Fruit fly (Drosophila melanogaster) whole organism, embryonic: Measurements from ENCODE around the gene JMJD5.

Source experiments
- Bgb ChIP-seq: fragments of 200-800 bp; sonication (Bioruptor generic); IDR thresholded peaks from 2 replicates; pipeline ENCODE4 v1.3.6; 2022; ENCODE audit warnings: missing biosample characterization, missing genetic modification characterization; ENCODE audit not compliant: partially characterized antibody
- Bteb2 ChIP-seq: fragments of 200-800 bp; sonication (Bioruptor generic); optimal IDR thresholded peaks from 2 replicates; lab custom pipeline; 2016; ENCODE audit warnings: missing biosample characterization, missing genetic modification characterization
- CG11696 ChIP-seq: fragments of 200-800 bp; sonication (Bioruptor generic); IDR thresholded peaks from 2 replicates; pipeline ENCODE4 v1.3.6; 2022; ENCODE audit warnings: missing biosample characterization, missing genetic modification characterization
- CG12236 ChIP-seq: fragments of 200-800 bp; sonication (Bioruptor generic); optimal IDR thresholded peaks from 2 replicates; lab custom pipeline; 2016; ENCODE audit warnings: missing biosample characterization, missing genetic modification characterization
- CG15073 ChIP-seq: fragments of 200-800 bp; sonication (Bioruptor generic); optimal IDR thresholded peaks from 2 replicates; lab custom pipeline; 2016; ENCODE audit warnings: missing biosample characterization, missing genetic modification characterization
- CG17186 ChIP-seq: fragments of 200-800 bp; sonication (Bioruptor generic); optimal IDR thresholded peaks from 3 replicates; lab custom pipeline; 2017; ENCODE audit warnings: missing biosample characterization, missing genetic modification reagents, missing genetic modification characterization
- CG17361 ChIP-seq: fragments of 200-800 bp; sonication (Bioruptor generic); IDR thresholded peaks from 3 replicates; pipeline ENCODE4 v1.3.6; 2022; ENCODE audit warnings: missing biosample characterization, missing genetic modification characterization
- CG17385 ChIP-seq: fragments of 200-800 bp; sonication (Bioruptor generic); optimal IDR thresholded peaks from 3 replicates; lab custom pipeline; 2018; ENCODE audit warnings: missing biosample characterization, mild to moderate bottlenecking, missing genetic modification characterization
- CG17612 ChIP-seq: fragments of 200-800 bp; sonication (Bioruptor generic); IDR thresholded peaks from 2 replicates; pipeline ENCODE4 v1.3.6; 2022; ENCODE audit warnings: missing biosample characterization, missing genetic modification characterization
- CG18011 ChIP-seq: fragments of 200-800 bp; sonication (Bioruptor generic); optimal IDR thresholded peaks from 2 replicates; lab custom pipeline; 2017; ENCODE audit warnings: missing biosample characterization, missing genetic modification characterization, mild to moderate bottlenecking, moderate library complexity, missing genotype
- CG2678 ChIP-seq: fragments of 200-800 bp; sonication (Bioruptor generic); optimal IDR thresholded peaks from 3 replicates; lab custom pipeline; 2019; ENCODE audit warnings: missing biosample characterization, mild to moderate bottlenecking, missing genetic modification characterization, moderate library complexity
- CG2875 ChIP-seq: fragments of 200-800 bp; sonication (Bioruptor generic); optimal IDR thresholded peaks from 2 replicates; lab custom pipeline; 2017; ENCODE audit warnings: missing biosample characterization, mild to moderate bottlenecking, missing genetic modification characterization, missing genetic modification reagents
- CG31224 ChIP-seq: fragments of 200-800 bp; sonication (Bioruptor generic); IDR thresholded peaks from 2 replicates; pipeline ENCODE4 v1.3.6; 2022; ENCODE audit warnings: missing biosample characterization, missing genetic modification characterization
- CG31365 ChIP-seq: fragments of 200-800 bp; sonication (Bioruptor generic); optimal IDR thresholded peaks from 2 replicates; lab custom pipeline; 2018; ENCODE audit warnings: missing biosample characterization, mild to moderate bottlenecking, missing genetic modification characterization
- CG3847 ChIP-seq: fragments of 200-800 bp; sonication (Bioruptor generic); IDR thresholded peaks from 2 replicates; pipeline ENCODE4 v1.3.6; 2022; ENCODE audit warnings: missing biosample characterization, missing genetic modification characterization
- CG6683 ChIP-seq: fragments of 200-800 bp; sonication (Bioruptor generic); optimal IDR thresholded peaks from 2 replicates; lab custom pipeline; 2017; ENCODE audit warnings: missing biosample characterization, mild to moderate bottlenecking, missing genetic modification characterization, missing genetic modification reagents
- CG6854 ChIP-seq: fragments of 200-800 bp; sonication (Bioruptor generic); optimal IDR thresholded peaks from 3 replicates; lab custom pipeline; 2017; ENCODE audit warnings: missing biosample characterization, mild to moderate bottlenecking, missing genetic modification characterization
- CG8359 ChIP-seq: fragments of 200-800 bp; sonication (Bioruptor generic); optimal IDR thresholded peaks from 2 replicates; lab custom pipeline; 2017; ENCODE audit warnings: missing biosample characterization, mild to moderate bottlenecking, missing genetic modification characterization, borderline replicate concordance
- CG9437 ChIP-seq: fragments of 200-800 bp; sonication (Bioruptor generic); optimal IDR thresholded peaks from 2 replicates; lab custom pipeline; 2018; ENCODE audit warnings: missing biosample characterization, mild to moderate bottlenecking, missing genetic modification characterization
- CG9609 ChIP-seq: fragments of 200-800 bp; sonication (Bioruptor generic); optimal IDR thresholded peaks from 3 replicates; lab custom pipeline; 2016; ENCODE audit warnings: missing biosample characterization, missing genetic modification characterization
- Chrac-16 ChIP-seq: fragments of 200-800 bp; sonication (Bioruptor generic); optimal IDR thresholded peaks from 3 replicates; lab custom pipeline; 2016; ENCODE audit warnings: missing biosample characterization, missing genetic modification characterization
- D ChIP-seq, 2 experiments: fragments of 200-800 bp in 1 of 2; fragments of >200 bp in 1 of 2; sonication (Bioruptor generic) in 1 of 2; optimal IDR thresholded peaks; 2 replicates in 1 of 2; 3 replicates in 1 of 2; lab custom pipeline; 2017; ENCODE audit warnings: mild to moderate bottlenecking in 1 of 2, missing biosample characterization in 1 of 2, missing genetic modification characterization in 1 of 2, missing genetic modification reagents in 1 of 2
- Dek ChIP-seq: fragments of 200-800 bp; sonication (Bioruptor generic); optimal IDR thresholded peaks from 3 replicates; lab custom pipeline; 2019; ENCODE audit warnings: missing biosample characterization, mild to moderate bottlenecking, missing genetic modification characterization, moderate library complexity
- E2f2 ChIP-seq: fragments of 200-800 bp; sonication (Bioruptor generic); IDR thresholded peaks from 2 replicates; pipeline ENCODE4 v1.3.6; 2022; ENCODE audit warnings: missing biosample characterization, missing genetic modification characterization
- Gsc ChIP-seq: fragments of 200-800 bp; sonication (Bioruptor generic); IDR thresholded peaks from 2 replicates; pipeline ENCODE4 v1.3.6; 2022; ENCODE audit warnings: missing biosample characterization, missing genetic modification characterization
- Gug ChIP-seq: fragments of 200-800 bp; sonication (Bioruptor generic); IDR thresholded peaks from 4 replicates; pipeline ENCODE4 v1.3.6; 2022; ENCODE audit warnings: missing biosample characterization, missing genetic modification characterization
- Hr51 ChIP-seq, 2 experiments: fragments of 200-800 bp; sonication (Bioruptor generic); optimal IDR thresholded peaks; 2 replicates in 1 of 2; 3 replicates in 1 of 2; lab custom pipeline; 2016 to 2018; ENCODE audit warnings: missing biosample characterization in 2 of 2, missing genetic modification characterization in 2 of 2, mild to moderate bottlenecking in 1 of 2, moderate library complexity in 1 of 2
- Nf-YB ChIP-seq: fragments of 200-800 bp; sonication (Bioruptor generic); optimal IDR thresholded peaks from 3 replicates; lab custom pipeline; 2019; ENCODE audit warnings: missing biosample characterization, mild to moderate bottlenecking, missing genetic modification characterization, moderate library complexity
- Pdp1 ChIP-seq, 2 experiments: fragments of 200-800 bp; sonication (Bioruptor generic); optimal IDR thresholded peaks; 3 replicates each; lab custom pipeline; 2016; ENCODE audit warnings: missing biosample characterization in 2 of 2, missing genetic modification characterization in 2 of 2, mild to moderate bottlenecking in 1 of 2, moderate library complexity in 1 of 2
- Poxn ChIP-seq: fragments of 200-800 bp; sonication (Bioruptor generic); IDR thresholded peaks from 2 replicates; pipeline ENCODE4 v1.3.6; 2022; ENCODE audit warnings: missing biosample characterization, missing genetic modification characterization
- Sox100B ChIP-seq: fragments of 200-800 bp; sonication (Bioruptor generic); optimal IDR thresholded peaks from 3 replicates; lab custom pipeline; 2018; ENCODE audit warnings: missing biosample characterization, mild to moderate bottlenecking, missing genetic modification characterization
- Xbp1 ChIP-seq: fragments of 200-800 bp; sonication (Bioruptor generic); optimal IDR thresholded peaks from 3 replicates; lab custom pipeline; 2016; ENCODE audit warnings: missing biosample characterization, mild to moderate bottlenecking, missing genetic modification characterization
- Xrp1 ChIP-seq: fragments of 200-800 bp; sonication (Bioruptor generic); IDR thresholded peaks from 2 replicates; pipeline ENCODE4 v1.3.6; 2022; ENCODE audit warnings: missing biosample characterization, missing genetic modification characterization
- aop ChIP-seq: fragments of 200-800 bp; sonication (Bioruptor generic); IDR thresholded peaks from 2 replicates; pipeline ENCODE4 v1.3.6; 2022; ENCODE audit warnings: missing biosample characterization, missing genetic modification characterization
- btn ChIP-seq: fragments of 200-800 bp; sonication (Bioruptor generic); optimal IDR thresholded peaks from 2 replicates; lab custom pipeline; 2016; ENCODE audit warnings: missing biosample characterization, missing genetic modification characterization
- chn ChIP-seq: fragments of 200-800 bp; sonication (Bioruptor generic); optimal IDR thresholded peaks from 2 replicates; lab custom pipeline; 2016; ENCODE audit warnings: missing biosample characterization, missing genetic modification characterization
- dmrt99B ChIP-seq: fragments of 200-800 bp; sonication (Bioruptor generic); optimal IDR thresholded peaks from 2 replicates; lab custom pipeline; 2018; ENCODE audit warnings: missing biosample characterization, mild to moderate bottlenecking, missing genetic modification characterization, moderate library complexity
- eve ChIP-seq, 2 experiments: fragments of >200 bp; optimal IDR thresholded peaks; 2 replicates each; lab custom pipeline; 2017; ENCODE audit warnings: missing biosample characterization in 2 of 2, missing genetic modification characterization in 2 of 2
- gt ChIP-seq: fragments of 200-800 bp; sonication (Bioruptor generic); IDR thresholded peaks from 2 replicates; pipeline ENCODE4 v1.3.6; 2022; ENCODE audit warnings: missing biosample characterization, missing genetic modification characterization
- lab ChIP-seq: fragments of 200-800 bp; sonication (Bioruptor generic); optimal IDR thresholded peaks from 3 replicates; lab custom pipeline; 2017; ENCODE audit warnings: missing biosample characterization, missing genetic modification characterization, mild to moderate bottlenecking, moderate library complexity, missing genetic modification reagents
- nerfin-2 ChIP-seq: fragments of 200-800 bp; sonication (Bioruptor generic); IDR thresholded peaks from 2 replicates; pipeline ENCODE4 v1.3.6; 2022; ENCODE audit warnings: missing biosample characterization, missing genetic modification characterization; ENCODE audit not compliant: partially characterized antibody
- phol ChIP-seq: fragments of 200-800 bp; sonication (Bioruptor generic); optimal IDR thresholded peaks from 3 replicates; lab custom pipeline; 2018; ENCODE audit warnings: missing biosample characterization, mild to moderate bottlenecking, missing genetic modification characterization, moderate library complexity
- psq ChIP-seq: fragments of 200-800 bp; sonication (Bioruptor generic); optimal IDR thresholded peaks from 2 replicates; lab custom pipeline; 2017; ENCODE audit warnings: missing biosample characterization, missing genetic modification characterization
- ranshi ChIP-seq: fragments of 200-800 bp; sonication (Bioruptor generic); IDR thresholded peaks from 2 replicates; pipeline ENCODE4 v1.3.6; 2022; ENCODE audit warnings: missing biosample characterization, missing genetic modification characterization
- tup ChIP-seq: fragments of 200-800 bp; sonication (Bioruptor generic); optimal IDR thresholded peaks from 2 replicates; lab custom pipeline; 2016; ENCODE audit warnings: missing biosample characterization, mild to moderate bottlenecking, missing genetic modification characterization, moderate library complexity
- twi ChIP-seq: fragments of 200-800 bp; optimal IDR thresholded peaks from 2 replicates; lab custom pipeline; 2019; ENCODE audit warnings: missing biosample characterization, mild to moderate bottlenecking, missing genetic modification characterization, moderate library complexity
- vfl ChIP-seq: fragments of 200-800 bp; sonication (Bioruptor generic); optimal IDR thresholded peaks from 2 replicates; lab custom pipeline; 2016; ENCODE audit warnings: missing biosample characterization, missing genetic modification characterization
- zf30C ChIP-seq: fragments of 200-800 bp; sonication (Bioruptor generic); optimal IDR thresholded peaks from 3 replicates; lab custom pipeline; 2018; ENCODE audit warnings: missing biosample characterization, mild to moderate bottlenecking, missing genetic modification characterization

JMJD5 gene

dm6 chr3L:817708-818107, 23.5 kb downstream of the JMJD5 start (continued):
- no peak for TF ChIP-seq CG8359 (GFP tag; lab: Kevin White, UChicago)
- no peak for TF ChIP-seq Bgb
- TF ChIP-seq Bteb2 (GFP tag; lab: Kevin White, UChicago) = no peak
- no peak for TF ChIP-seq psq (GFP tag; lab: Kevin White, UChicago)
- TF ChIP-seq Gsc (GFP tag; lab: Robert Waterston, UW) = no peak
- no peak for TF ChIP-seq CG9437 (GFP tag; lab: Kevin White, UChicago)
- TF ChIP-seq btn (GFP tag; lab: Kevin White, UChicago) = no peak
- peak in 1 of 2 experiments; percentile 22 for TF ChIP-seq Hr51 (GFP tag; optimal IDR thresholded peaks at IDR 0.05; lab: Kevin White, UChicago)
- no peak for TF ChIP-seq CG31365 (tag; lab: Kevin White, UChicago)
- TF ChIP-seq lab (GFP tag; lab: Kevin White, UChicago) = no peak
- TF ChIP-seq Xrp1 (GFP tag; lab: Robert Waterston, UW) = peak; percentile 29; the same call in 1 of the 2 replicates
- no peak for TF ChIP-seq ranshi
- TF ChIP-seq CG9609 = no peak
- no peak for TF ChIP-seq CG6683 (GFP tag; lab: Kevin White, UChicago)
- TF ChIP-seq D (optimal IDR thresholded peaks at IDR 0.05; lab: Kevin White, UChicago) = no peak
- no peak for TF ChIP-seq D (GFP tag; optimal IDR thresholded peaks at IDR 0.05; lab: Kevin White, UChicago)
- no peak for TF ChIP-seq gt (GFP tag; lab: Robert Waterston, UW)
- no peak for TF ChIP-seq CG2875 (GFP tag; lab: Kevin White, UChicago)
- peak; percentile 21 for TF ChIP-seq CG2678 (tag; lab: Kevin White, UChicago)
- TF ChIP-seq Gug = no peak
- no peak for TF ChIP-seq tup (GFP tag; lab: Kevin White, UChicago)
- no peak for TF ChIP-seq CG31224 (GFP tag; lab: Robert Waterston, UW)
- TF ChIP-seq nerfin-2 (GFP tag; lab: Robert Waterston, UW) = no peak
- no peak for TF ChIP-seq CG17385 (GFP tag; lab: Kevin White, UChicago)
- TF ChIP-seq zf30C = no peak
- TF ChIP-seq eve (GFP tag; optimal IDR thresholded peaks at IDR 0.05; lab: Kevin White, UChicago) = no peak
- TF ChIP-seq twi (tag; lab: Kevin White, UChicago) = no peak
- TF ChIP-seq CG3847 = no peak
- no peak for TF ChIP-seq CG11696 (GFP tag; lab: Robert Waterston, UW)
- no peak for TF ChIP-seq CG17612
- TF ChIP-seq dmrt99B (tag; lab: Kevin White, UChicago) = peak; percentile 12
- TF ChIP-seq CG18011 (GFP tag; lab: Kevin White, UChicago) = no peak
- no peak for TF ChIP-seq E2f2 (GFP tag; lab: Robert Waterston, UW)
- TF ChIP-seq, all 482 proteins: peak for 13

dm6 chr3L:815234-816200, 25.6 kb downstream of the JMJD5 start:
- TF ChIP-seq Chrac-16 (GFP tag; lab: Kevin White, UChicago) = no peak
- no peak for TF ChIP-seq Nf-YB (GFP tag; lab: Kevin White, UChicago)
- no peak for TF ChIP-seq CG6854 (GFP tag; lab: Kevin White, UChicago)
- TF ChIP-seq aop = peak; percentile 17; the same call in 1 of the 2 replicates
- TF ChIP-seq CG17361 (GFP tag; lab: Robert Waterston, UW) = no peak
- no peak for TF ChIP-seq Poxn
- peak; percentile 35 for TF ChIP-seq Sox100B (GFP tag; lab: Kevin White, UChicago)
- TF ChIP-seq Dek = peak; percentile 14
- TF ChIP-seq phol (tag; lab: Kevin White, UChicago) = peak; percentile 20
- TF ChIP-seq vfl = no peak
- no peak for TF ChIP-seq Pdp1 (GFP tag; optimal IDR thresholded peaks at IDR 0.05; lab: Kevin White, UChicago)
- no peak for TF ChIP-seq CG12236 (GFP tag; lab: Kevin White, UChicago)
- no peak for TF ChIP-seq CG17186
- TF ChIP-seq Xbp1 (GFP tag; lab: Kevin White, UChicago) = no peak
- TF ChIP-seq chn = no peak
- TF ChIP-seq CG15073 (GFP tag; lab: Kevin White, UChicago) = no peak
